Worm (Caenorhabditis elegans) whole organism, mixed stage, embryonic: Measurements from ENCODE around the gene gba-1.

Source experiments
- ceh-83 ChIP-seq: fragments of 200-800 bp; sonication (Bioruptor generic); optimal IDR thresholded peaks from 2 replicates; lab custom pipeline; 2018; ENCODE audit warnings: mild to moderate bottlenecking, missing genetic modification characterization, missing compliant biosample characterization
- cnd-1 ChIP-seq: fragments of 200-800 bp; sonication (Bioruptor generic); optimal IDR thresholded peaks from 2 replicates; lab custom pipeline; 2018; ENCODE audit warnings: mild to moderate bottlenecking, missing genetic modification characterization, missing compliant biosample characterization
- elt-1 ChIP-seq: sonication (generic microtip); optimal IDR thresholded peaks from 2 replicates; lab custom pipeline; 2017; ENCODE audit warnings: missing genetic modification characterization, mild to moderate bottlenecking, missing compliant biosample characterization, antibody characterized with exemption, moderate library complexity, borderline replicate concordance; ENCODE audit not compliant: insufficient read depth
- mls-2 ChIP-seq: sonication (generic microtip); optimal IDR thresholded peaks from 2 replicates; lab custom pipeline; 2016; ENCODE audit warnings: mild to moderate bottlenecking, missing genetic modification characterization, moderate library complexity, missing compliant biosample characterization
- nhr-12 ChIP-seq: fragments of 150-350 bp; optimal IDR thresholded peaks from 2 replicates; lab custom pipeline; 2014; ENCODE audit warnings: missing biosample characterization, missing genetic modification characterization
- nhr-237 ChIP-seq: fragments of 150-350 bp; optimal IDR thresholded peaks from 2 replicates; lab custom pipeline; 2014; ENCODE audit warnings: missing biosample characterization, missing genetic modification characterization
- nhr-76 ChIP-seq: sonication (generic microtip); optimal IDR thresholded peaks from 2 replicates; lab custom pipeline; 2017; ENCODE audit warnings: missing biosample characterization, missing genetic modification characterization
- sptf-1 ChIP-seq: sonication (generic microtip); optimal IDR thresholded peaks from 2 replicates; lab custom pipeline; 2017; ENCODE audit warnings: mild to moderate bottlenecking, missing genetic modification characterization, moderate library complexity, missing compliant biosample characterization
- unc-39 ChIP-seq: fragments of 150-350 bp; optimal IDR thresholded peaks from 2 replicates; lab custom pipeline; 2014; ENCODE audit warnings: missing biosample characterization, missing genetic modification characterization
- unc-62 ChIP-seq: fragments of 150-350 bp; optimal IDR thresholded peaks from 2 replicates; lab custom pipeline; 2014; ENCODE audit warnings: missing biosample characterization, missing genetic modification reagents, missing genetic modification characterization
- ztf-11 ChIP-seq: fragments of 150-350 bp; optimal IDR thresholded peaks from 2 replicates; lab custom pipeline; 2014; ENCODE audit warnings: missing biosample characterization, missing genetic modification characterization

DNA sequence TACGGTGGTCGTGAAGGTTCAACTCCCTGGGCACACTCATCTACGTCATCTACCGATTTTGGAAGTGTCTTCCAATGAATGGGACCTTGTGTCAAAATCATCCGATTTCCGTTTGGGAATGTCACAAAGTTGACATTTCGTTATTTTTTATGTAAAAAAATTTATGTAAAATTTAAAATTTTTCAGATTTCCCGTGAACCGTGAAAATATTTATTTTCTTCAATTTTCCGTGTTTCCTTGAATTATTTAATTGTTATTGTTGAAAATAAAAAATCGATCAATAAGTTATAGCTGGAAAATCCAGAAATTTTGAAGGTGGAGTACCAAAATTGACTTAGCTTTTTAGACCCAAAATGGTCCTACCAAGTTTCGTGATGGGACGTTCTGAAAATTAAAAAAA lies 40.9 kb upstream of the gba-1 start, which contains the start of gene hpo-7:
- TF ChIP-seq nhr-237 (tag; lab: Kevin White, UChicago) (no peak), unc-62 (no peak), ztf-11 (tag; lab: Kevin White, UChicago) (no peak), mls-2 (tag; lab: Kevin White, UChicago) (no peak), nhr-76 (tag; lab: Kevin White, UChicago) (no peak), unc-39 (tag; lab: Kevin White, UChicago) (no peak), nhr-12 (tag; lab: Kevin White, UChicago) (no peak), ceh-83 (no peak), sptf-1 (tag; lab: Kevin White, UChicago) (no peak), elt-1 (tag; lab: Kevin White, UChicago) (no peak), cnd-1 (no peak)
